Fruit fly (Drosophila melanogaster): ENCODE results near the gene Nulp1.

Nulp1 gene

DNA sequence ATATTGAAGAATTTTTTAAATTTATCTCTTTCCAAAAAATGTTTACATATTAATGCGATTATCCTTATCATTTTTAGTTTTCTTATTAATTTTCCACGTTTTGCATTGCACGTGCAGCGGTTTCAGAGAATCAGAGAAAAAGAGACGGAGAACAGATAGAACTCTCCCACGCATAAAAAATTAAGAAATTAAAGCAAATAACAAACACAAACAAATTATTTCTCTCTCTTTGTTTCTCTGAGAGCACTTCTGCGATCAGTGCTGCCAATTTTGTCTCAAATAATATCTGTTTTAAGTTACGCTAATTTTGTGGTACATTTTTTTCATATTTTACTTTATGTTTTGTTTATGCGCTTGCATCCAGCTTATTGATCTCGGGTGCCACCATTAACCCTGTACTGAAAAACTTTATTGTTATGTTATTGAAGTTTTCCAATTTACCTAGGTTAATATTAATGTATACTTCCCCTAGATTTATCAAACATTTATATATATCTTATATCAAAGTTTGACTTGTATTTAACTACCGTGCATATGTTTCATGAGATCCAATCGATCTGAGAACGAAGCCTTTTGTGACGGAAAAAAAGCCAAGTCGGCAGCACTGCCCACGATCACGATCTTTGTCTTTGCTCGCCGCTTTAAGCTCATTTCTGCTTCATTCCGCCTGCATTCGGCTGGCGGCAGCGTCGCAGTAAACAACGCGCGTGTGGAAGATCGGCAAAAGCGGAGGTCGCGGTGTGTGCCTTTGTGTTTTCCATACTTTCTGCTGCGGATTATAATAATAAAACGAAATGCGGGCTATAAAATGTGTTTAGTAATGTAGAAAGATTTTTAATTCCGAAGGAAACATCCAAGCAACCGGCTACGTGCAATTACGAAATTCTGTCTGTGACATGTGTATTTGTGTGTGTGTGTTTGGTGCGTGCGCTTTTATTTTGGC is 46.7 kb upstream of the Nulp1 start, which contains the start of gene Sarm (continued):
- TF ChIP-seq fd59A (GFP tag; optimal IDR thresholded peaks at IDR 0.05): peak; percentile 37
- no peak for TF ChIP-seq Ets21C (GFP tag; optimal IDR thresholded peaks at IDR 0.05)
- peak; percentile 24 for TF ChIP-seq Lpt (GFP tag; optimal IDR thresholded peaks at IDR 0.05)
- TF ChIP-seq CG3919 (GFP tag; optimal IDR thresholded peaks at IDR 0.05): peak; percentile 33
- TF ChIP-seq topi (GFP tag; optimal IDR thresholded peaks at IDR 0.05): peak; percentile 38
- TF ChIP-seq CG11294 (GFP tag; IDR thresholded peaks at IDR 0.05): no peak
- peak; percentile 61 for TF ChIP-seq Hr4 (GFP tag; optimal IDR thresholded peaks at IDR 0.05)
- peak; percentile 75 for TF ChIP-seq esn (GFP tag; optimal IDR thresholded peaks at IDR 0.05)
- no peak for TF ChIP-seq Gug (GFP tag; IDR thresholded peaks at IDR 0.05)
- peak; percentile 8 for TF ChIP-seq fkh (GFP tag; optimal IDR thresholded peaks at IDR 0.05)
- peak; percentile 47 for TF ChIP-seq CG8632 (GFP tag; optimal IDR thresholded peaks at IDR 0.05)
- TF ChIP-seq Hr38 (GFP tag; optimal IDR thresholded peaks at IDR 0.05): no peak
- peak; percentile 55 for TF ChIP-seq net (GFP tag; optimal IDR thresholded peaks at IDR 0.05)
- no peak for TF ChIP-seq CG15336 (GFP tag; IDR thresholded peaks at IDR 0.05)
- peak; percentile 44 for TF ChIP-seq CG3032 (tag; optimal IDR thresholded peaks at IDR 0.05)
- no peak for TF ChIP-seq CG1621 (tag; optimal IDR thresholded peaks at IDR 0.05)

dm6 chr3L:8065575-8066410 is 44.4 kb upstream of the Nulp1 start:
- TF ChIP-seq CG3032 (tag; optimal IDR thresholded peaks at IDR 0.05) (no peak), CG6792 (GFP tag; optimal IDR thresholded peaks at IDR 0.05) (no peak), vri (GFP tag; optimal IDR thresholded peaks at IDR 0.05) (peak; percentile 84), Ets21C (GFP tag; optimal IDR thresholded peaks at IDR 0.05) (no peak), CG4318 (GFP tag; optimal IDR thresholded peaks at IDR 0.05) (no peak), CG32006 (GFP tag; optimal IDR thresholded peaks at IDR 0.05) (no peak), net (GFP tag; optimal IDR thresholded peaks at IDR 0.05) (peak; percentile 7), Blimp-1 (GFP tag; optimal IDR thresholded peaks at IDR 0.05) (peak; percentile 35), CG31627 (GFP tag; optimal IDR thresholded peaks at IDR 0.05) (no peak), fkh (GFP tag; optimal IDR thresholded peaks at IDR 0.05) (no peak), dsx (GFP tag; optimal IDR thresholded peaks at IDR 0.05; ENCODE audit: poor library complexity, severe bottlenecking) (peak; percentile 26), Sox14 (GFP tag; optimal IDR thresholded peaks at IDR 0.05) (no peak), CG11762 (GFP tag; optimal IDR thresholded peaks at IDR 0.05; ENCODE audit: insufficient read depth) (no peak), Eip78C (GFP tag) (peak; percentile 48), CG6808 (GFP tag; optimal IDR thresholded peaks at IDR 0.05) (peak; percentile 26), CG6854 (GFP tag; optimal IDR thresholded peaks at IDR 0.05) (peak; percentile 12), CG3919 (GFP tag; optimal IDR thresholded peaks at IDR 0.05) (no peak), Met (GFP tag; optimal IDR thresholded peaks at IDR 0.05) (no peak), CG15336 (GFP tag; IDR thresholded peaks at IDR 0.05) (peak; percentile 33; the same call in 1 of the 2 replicates), Ets96B (tag; optimal IDR thresholded peaks at IDR 0.05) (peak; percentile 0), CG6276 (GFP tag; optimal IDR thresholded peaks at IDR 0.05) (peak; percentile 27), topi (GFP tag; optimal IDR thresholded peaks at IDR 0.05) (no peak), lz (GFP tag; optimal IDR thresholded peaks at IDR 0.05) (no peak), OdsH (GFP tag; optimal IDR thresholded peaks at IDR 0.05) (no peak), CG1621 (tag; optimal IDR thresholded peaks at IDR 0.05) (no peak)

dm6 chr3L:8067491-8067890 is 42.7 kb upstream of the Nulp1 start:
- TF ChIP-seq Hr38 (GFP tag; optimal IDR thresholded peaks at IDR 0.05) (no peak), CG10631 (GFP tag; optimal IDR thresholded peaks at IDR 0.05) (no peak), net (GFP tag; optimal IDR thresholded peaks at IDR 0.05) (no peak), CG32006 (GFP tag; optimal IDR thresholded peaks at IDR 0.05) (no peak), Lpt (GFP tag; optimal IDR thresholded peaks at IDR 0.05) (no peak), CG31627 (GFP tag; optimal IDR thresholded peaks at IDR 0.05) (no peak), CG4318 (GFP tag; optimal IDR thresholded peaks at IDR 0.05) (no peak), Sox102F (GFP tag; optimal IDR thresholded peaks at IDR 0.05) (no peak), OdsH (GFP tag; optimal IDR thresholded peaks at IDR 0.05) (no peak), fd85E (GFP tag; optimal IDR thresholded peaks at IDR 0.05) (no peak), Eip75B (GFP tag; optimal IDR thresholded peaks at IDR 0.05) (peak; percentile 8), lz (GFP tag; optimal IDR thresholded peaks at IDR 0.05) (no peak), CG11294 (GFP tag; IDR thresholded peaks at IDR 0.05) (no peak), acj6 (GFP tag; optimal IDR thresholded peaks at IDR 0.05) (no peak), svp (GFP tag) (peak; percentile 36)
